Fruit fly (Drosophila melanogaster): ENCODE measurements around the gene CG32277.

The CG32277 gene

dm6 chr3L:3192912-3193311, 12.3 kb downstream of the CG32277 start, which contains the start of gene Hsp83 (continued):
- TF ChIP-seq CG33557 (GFP tag; optimal IDR thresholded peaks at IDR 0.05) (peak; percentile 95), tap (tag; optimal IDR thresholded peaks at IDR 0.05) (peak; percentile 92), CG4730 (GFP tag; IDR thresholded peaks at IDR 0.05) (peak; percentile 77; the same call in 1 of the 2 replicates), CG1602 (GFP tag; optimal IDR thresholded peaks at IDR 0.05) (peak; percentile 52), chif (GFP tag; optimal IDR thresholded peaks at IDR 0.05) (peak; percentile 81 to 91), lmd (GFP tag; IDR thresholded peaks at IDR 0.05) (peak; percentile 80), Lhr (GFP tag; optimal IDR thresholded peaks at IDR 0.05) (peak; percentile 91), CG7357 (GFP tag; IDR thresholded peaks at IDR 0.05) (peak; percentile 61; the same call in 2 of the 3 replicates), CG18764 (GFP tag; optimal IDR thresholded peaks at IDR 0.05) (peak; percentile 93), sima (GFP tag; optimal IDR thresholded peaks at IDR 0.05) (peak; percentile 92), CG6765 (GFP tag; optimal IDR thresholded peaks at IDR 0.05) (peak; percentile 100), Xbp1 (GFP tag; optimal IDR thresholded peaks at IDR 0.05) (peak; percentile 87), nau (GFP tag; optimal IDR thresholded peaks at IDR 0.05) (peak; percentile 99), CG12219 (GFP tag; optimal IDR thresholded peaks at IDR 0.05) (peak; percentile 97), zen2 (GFP tag; IDR thresholded peaks at IDR 0.05; ENCODE audit: partially characterized antibody) (no peak; the same call in 2 of the 3 replicates), CG3163 (GFP tag; optimal IDR thresholded peaks at IDR 0.05) (peak; percentile 87), p53 (GFP tag; optimal IDR thresholded peaks at IDR 0.05) (peak; percentile 92), hbn (GFP tag; IDR thresholded peaks at IDR 0.05; ENCODE audit: partially characterized antibody) (no peak), shn (GFP tag; optimal IDR thresholded peaks at IDR 0.05) (peak; percentile 95), CG31388 (GFP tag; optimal IDR thresholded peaks at IDR 0.05) (peak; percentile 58), hb (GFP tag; IDR thresholded peaks at IDR 0.05; ENCODE audit: partially characterized antibody) (no peak), H2.0 (GFP tag; IDR thresholded peaks at IDR 0.05) (peak; percentile 87), Adf1 (GFP tag; IDR thresholded peaks at IDR 0.05) (peak; percentile 77), Tbp (GFP tag; optimal IDR thresholded peaks at IDR 0.05) (no peak), Hsf (GFP tag; optimal IDR thresholded peaks at IDR 0.05) (peak; percentile 99), CG3995 (GFP tag; optimal IDR thresholded peaks at IDR 0.05) (peak; percentile 81), vvl (GFP tag; IDR thresholded peaks at IDR 0.05) (peak; percentile 97), wek (GFP tag; optimal IDR thresholded peaks at IDR 0.05) (peak; percentile 97), CG4404 (GFP tag; IDR thresholded peaks at IDR 0.05) (peak; percentile 26; the same call in 1 of the 2 replicates), CG18619 (GFP tag; optimal IDR thresholded peaks at IDR 0.05) (peak; percentile 98), NC2α (GFP tag; optimal IDR thresholded peaks at IDR 0.05) (peak; percentile 93), peb (GFP tag; IDR thresholded peaks at IDR 0.05) (0 out of 2 replicates have a peak, but pooled peaks have one; percentile 62), corto (GFP tag; optimal IDR thresholded peaks at IDR 0.05) (peak; percentile 90), disco-r (GFP tag; optimal IDR thresholded peaks at IDR 0.05) (peak; percentile 91), CG12155 (GFP tag; optimal IDR thresholded peaks at IDR 0.05) (peak; percentile 74), al (GFP tag; IDR thresholded peaks at IDR 0.05) (peak; percentile 70), CG15073 (GFP tag; optimal IDR thresholded peaks at IDR 0.05) (no peak), sd (tag; optimal IDR thresholded peaks at IDR 0.05) (no peak), psq (GFP tag; optimal IDR thresholded peaks at IDR 0.05) (peak; percentile 78), CG1832 (GFP tag; optimal IDR thresholded peaks at IDR 0.05) (no peak), CG8089 (GFP tag; optimal IDR thresholded peaks at IDR 0.05) (peak; percentile 92), CG17385 (GFP tag; optimal IDR thresholded peaks at IDR 0.05) (peak; percentile 96), CG13287 (GFP tag; IDR thresholded peaks at IDR 0.05; ENCODE audit: partially characterized antibody) (no peak), Sry-β (GFP tag; optimal IDR thresholded peaks at IDR 0.05) (peak; percentile 73), CG32767 (GFP tag; IDR thresholded peaks at IDR 0.05) (peak; percentile 86), CG15479 (GFP tag; optimal IDR thresholded peaks at IDR 0.05) (peak; percentile 53), Mad (GFP tag; optimal IDR thresholded peaks at IDR 0.05) (peak; percentile 95), salm (tag; optimal IDR thresholded peaks at IDR 0.05) (peak; percentile 89), da (GFP tag; optimal IDR thresholded peaks at IDR 0.05) (peak; percentile 88), ac (GFP tag; optimal IDR thresholded peaks at IDR 0.05) (peak; percentile 93), org-1 (GFP tag; optimal IDR thresholded peaks at IDR 0.05) (peak; percentile 95)

Data from whole organism, embryonic.